Fruit fly (Drosophila melanogaster) whole organism, prepupa: ENCODE measurements around the gene Ufsp2.

Experiments
- Blimp-1 ChIP-seq: fragments of 200-800 bp; sonication (Bioruptor generic); optimal IDR thresholded peaks from 3 replicates; lab custom pipeline; 2017; ENCODE audit warnings: missing biosample characterization, missing genetic modification characterization, mild to moderate bottlenecking, moderate library complexity, missing genetic modification reagents
- CG10631 ChIP-seq: fragments of 200-800 bp; sonication (Bioruptor generic); optimal IDR thresholded peaks from 2 replicates; lab custom pipeline; 2016; ENCODE audit warnings: missing biosample characterization, missing genetic modification characterization
- CG10669 ChIP-seq: fragments of 200-800 bp; sonication (Bioruptor generic); optimal IDR thresholded peaks from 3 replicates; lab custom pipeline; 2018; ENCODE audit warnings: missing biosample characterization, mild to moderate bottlenecking, missing genetic modification characterization, moderate library complexity
- CG11902 ChIP-seq: fragments of 200-800 bp; sonication (Bioruptor generic); optimal IDR thresholded peaks from 3 replicates; lab custom pipeline; 2016; ENCODE audit warnings: missing biosample characterization, missing genetic modification characterization
- CG15336 ChIP-seq: fragments of 200-800 bp; sonication (Bioruptor generic); IDR thresholded peaks from 2 replicates; pipeline ENCODE4 v1.3.6; 2022; ENCODE audit warnings: missing biosample characterization, missing genetic modification characterization
- CG31627 ChIP-seq: fragments of 200-800 bp; sonication (Bioruptor generic); optimal IDR thresholded peaks from 3 replicates; lab custom pipeline; 2016; ENCODE audit warnings: missing biosample characterization, missing genetic modification characterization
- CG34406 ChIP-seq: fragments of 200-800 bp; sonication (Bioruptor generic); optimal IDR thresholded peaks from 3 replicates; lab custom pipeline; 2016; ENCODE audit warnings: missing biosample characterization, missing genetic modification characterization
- CG3919 ChIP-seq: fragments of 200-800 bp; sonication (Bioruptor generic); optimal IDR thresholded peaks from 3 replicates; lab custom pipeline; 2016; ENCODE audit warnings: missing biosample characterization, missing genetic modification characterization
- CG4318 ChIP-seq: fragments of 200-800 bp; sonication (Bioruptor generic); optimal IDR thresholded peaks from 3 replicates; lab custom pipeline; 2017; ENCODE audit warnings: missing biosample characterization, mild to moderate bottlenecking, missing genetic modification characterization
- CG6163 ChIP-seq: fragments of 200-800 bp; sonication (Bioruptor generic); IDR thresholded peaks from 3 replicates; pipeline ENCODE4 v1.3.6; 2022; ENCODE audit warnings: missing biosample characterization, missing genetic modification characterization
- CG6276 ChIP-seq: fragments of 200-800 bp; sonication (Bioruptor generic); optimal IDR thresholded peaks from 2 replicates; lab custom pipeline; 2017; ENCODE audit warnings: missing biosample characterization, mild to moderate bottlenecking, missing genetic modification characterization
- CG6792 ChIP-seq: fragments of 200-800 bp; sonication (Bioruptor generic); optimal IDR thresholded peaks from 3 replicates; lab custom pipeline; 2016; ENCODE audit warnings: missing biosample characterization, missing genetic modification characterization
- CG6808 ChIP-seq: fragments of 200-800 bp; sonication (Bioruptor generic); optimal IDR thresholded peaks from 3 replicates; lab custom pipeline; 2017; ENCODE audit warnings: missing biosample characterization, missing genetic modification characterization, mild to moderate bottlenecking, moderate library complexity, missing genetic modification reagents
- CG6854 ChIP-seq: fragments of 200-800 bp; sonication (Bioruptor generic); optimal IDR thresholded peaks from 2 replicates; lab custom pipeline; 2017; ENCODE audit warnings: missing biosample characterization, mild to moderate bottlenecking, missing genetic modification characterization
- CG7368 ChIP-seq: fragments of 200-800 bp; sonication (Bioruptor generic); optimal IDR thresholded peaks from 3 replicates; lab custom pipeline; 2016; ENCODE audit warnings: missing biosample characterization, missing genetic modification characterization
- CG8119 ChIP-seq: fragments of 200-800 bp; sonication (Bioruptor generic); IDR thresholded peaks from 3 replicates; pipeline ENCODE4 v1.3.6; 2022; ENCODE audit warnings: missing biosample characterization, missing genetic modification characterization
- CG8319 ChIP-seq: fragments of 200-800 bp; sonication (Bioruptor generic); optimal IDR thresholded peaks from 3 replicates; lab custom pipeline; 2016; ENCODE audit warnings: missing biosample characterization, missing genetic modification characterization
- CG8632 ChIP-seq: fragments of 200-800 bp; sonication (Bioruptor generic); optimal IDR thresholded peaks from 3 replicates; lab custom pipeline; 2016; ENCODE audit warnings: missing biosample characterization, missing genetic modification characterization
- Eip75B ChIP-seq: fragments of 200-800 bp; sonication (Bioruptor generic); optimal IDR thresholded peaks from 3 replicates; lab custom pipeline; 2016; ENCODE audit warnings: missing biosample characterization, missing genetic modification characterization
- Eip78C ChIP-seq: fragments of 200-800 bp; sonication (Bioruptor generic); peaks from one replicate; lab custom pipeline; 2016; ENCODE audit warnings: missing biosample characterization, missing genetic modification characterization
- Eip93F ChIP-seq: fragments of 200-800 bp; sonication (Bioruptor generic); optimal IDR thresholded peaks from 2 replicates; lab custom pipeline; 2016; ENCODE audit warnings: missing biosample characterization, mild to moderate bottlenecking, missing genetic modification characterization
- Ets21C ChIP-seq: fragments of 200-800 bp; sonication (Bioruptor generic); optimal IDR thresholded peaks from 3 replicates; lab custom pipeline; 2016; ENCODE audit warnings: missing biosample characterization, missing genetic modification characterization
- Ets96B ChIP-seq: fragments of 200-800 bp; optimal IDR thresholded peaks from 2 replicates; lab custom pipeline; 2019; ENCODE audit warnings: missing biosample characterization, mild to moderate bottlenecking, missing genetic modification characterization, moderate library complexity
- Gug ChIP-seq: fragments of 200-800 bp; sonication (Bioruptor generic); IDR thresholded peaks from 2 replicates; pipeline ENCODE4 v1.3.6; 2022; ENCODE audit warnings: missing biosample characterization, missing genetic modification characterization
- Hr39 ChIP-seq: fragments of 200-800 bp; sonication (Bioruptor generic); optimal IDR thresholded peaks from 2 replicates; lab custom pipeline; 2016; ENCODE audit warnings: missing biosample characterization, missing genetic modification characterization
- Hr4 ChIP-seq: fragments of 200-800 bp; sonication (Bioruptor generic); optimal IDR thresholded peaks from 3 replicates; lab custom pipeline; 2016; ENCODE audit warnings: missing biosample characterization, missing genetic modification characterization
- Met ChIP-seq: fragments of 200-800 bp; sonication (Bioruptor generic); optimal IDR thresholded peaks from 3 replicates; lab custom pipeline; 2016; ENCODE audit warnings: missing biosample characterization, missing genetic modification characterization
- OdsH ChIP-seq: fragments of 200-800 bp; sonication (Bioruptor generic); optimal IDR thresholded peaks from 3 replicates; lab custom pipeline; 2016; ENCODE audit warnings: missing biosample characterization, missing genetic modification characterization
- Sox102F ChIP-seq: fragments of 200-800 bp; sonication (Bioruptor generic); optimal IDR thresholded peaks from 2 replicates; lab custom pipeline; 2016; ENCODE audit warnings: missing biosample characterization, mild to moderate bottlenecking, missing genetic modification characterization
- Sox14 ChIP-seq: fragments of 200-800 bp; sonication (Bioruptor generic); optimal IDR thresholded peaks from 3 replicates; lab custom pipeline; 2016; ENCODE audit warnings: missing biosample characterization, missing genetic modification characterization
- achi ChIP-seq: fragments of 200-800 bp; sonication (Bioruptor generic); optimal IDR thresholded peaks from 3 replicates; lab custom pipeline; 2016; ENCODE audit warnings: missing biosample characterization, missing genetic modification characterization
- acj6 ChIP-seq: fragments of 200-800 bp; sonication (Bioruptor generic); optimal IDR thresholded peaks from 3 replicates; lab custom pipeline; 2016; ENCODE audit warnings: missing biosample characterization, missing genetic modification characterization
- cyc ChIP-seq: fragments of 200-800 bp; sonication (Bioruptor generic); optimal IDR thresholded peaks from 3 replicates; lab custom pipeline; 2016; ENCODE audit warnings: missing biosample characterization, missing genetic modification characterization
- dsx ChIP-seq: fragments of 200-800 bp; optimal IDR thresholded peaks from 3 replicates; lab custom pipeline; 2019; ENCODE audit warnings: missing biosample characterization, mild to moderate bottlenecking, missing genetic modification characterization, moderate library complexity; ENCODE audit not compliant: poor library complexity, severe bottlenecking
- eg ChIP-seq: fragments of 200-800 bp; sonication (Bioruptor generic); IDR thresholded peaks from 3 replicates; pipeline ENCODE4 v1.3.6; 2022; ENCODE audit warnings: missing biosample characterization, missing genetic modification characterization
- esn ChIP-seq: fragments of 200-800 bp; sonication (Bioruptor generic); optimal IDR thresholded peaks from 2 replicates; lab custom pipeline; 2016; ENCODE audit warnings: missing biosample characterization, mild to moderate bottlenecking, missing genetic modification characterization, moderate library complexity
- fd59A ChIP-seq: fragments of 200-800 bp; sonication (Bioruptor generic); optimal IDR thresholded peaks from 2 replicates; lab custom pipeline; 2017; ENCODE audit warnings: missing biosample characterization, mild to moderate bottlenecking, missing genetic modification characterization, missing genetic modification reagents
- fd85E ChIP-seq: fragments of 200-800 bp; sonication (Bioruptor generic); optimal IDR thresholded peaks from 3 replicates; lab custom pipeline; 2016; ENCODE audit warnings: missing biosample characterization, missing genetic modification characterization
- lz ChIP-seq: fragments of 200-800 bp; sonication (Bioruptor generic); optimal IDR thresholded peaks from 3 replicates; lab custom pipeline; 2016; ENCODE audit warnings: missing biosample characterization, missing genetic modification characterization
- net ChIP-seq: fragments of 200-800 bp; sonication (Bioruptor generic); optimal IDR thresholded peaks from 3 replicates; lab custom pipeline; 2016; ENCODE audit warnings: missing biosample characterization, missing genetic modification characterization
- salr ChIP-seq, 2 experiments: fragments of 200-800 bp; sonication (Bioruptor generic); optimal IDR thresholded peaks; 3 replicates each; lab custom pipeline; 2016 to 2018; ENCODE audit warnings: missing biosample characterization in 2 of 2, missing genetic modification characterization in 2 of 2, mild to moderate bottlenecking in 1 of 2
- ss ChIP-seq, 2 experiments: fragments of 200-800 bp; sonication (Bioruptor generic); optimal IDR thresholded peaks; 2 replicates in 1 of 2; 3 replicates in 1 of 2; lab custom pipeline; 2017 to 2018; ENCODE audit warnings: mild to moderate bottlenecking in 2 of 2, missing biosample characterization in 2 of 2, missing genetic modification characterization in 2 of 2, moderate library complexity in 1 of 2
- svp ChIP-seq: fragments of 200-800 bp; sonication (Bioruptor generic); peaks from one replicate; lab custom pipeline; 2016; ENCODE audit warnings: missing biosample characterization, missing genetic modification characterization
- topi ChIP-seq: fragments of 200-800 bp; sonication (Bioruptor generic); optimal IDR thresholded peaks from 3 replicates; lab custom pipeline; 2016; ENCODE audit warnings: missing biosample characterization, missing genetic modification characterization
- vri ChIP-seq: fragments of 200-800 bp; sonication (Bioruptor generic); optimal IDR thresholded peaks from 3 replicates; lab custom pipeline; 2016; ENCODE audit warnings: missing biosample characterization, mild to moderate bottlenecking, missing genetic modification characterization

Gene Ufsp2

DNA sequence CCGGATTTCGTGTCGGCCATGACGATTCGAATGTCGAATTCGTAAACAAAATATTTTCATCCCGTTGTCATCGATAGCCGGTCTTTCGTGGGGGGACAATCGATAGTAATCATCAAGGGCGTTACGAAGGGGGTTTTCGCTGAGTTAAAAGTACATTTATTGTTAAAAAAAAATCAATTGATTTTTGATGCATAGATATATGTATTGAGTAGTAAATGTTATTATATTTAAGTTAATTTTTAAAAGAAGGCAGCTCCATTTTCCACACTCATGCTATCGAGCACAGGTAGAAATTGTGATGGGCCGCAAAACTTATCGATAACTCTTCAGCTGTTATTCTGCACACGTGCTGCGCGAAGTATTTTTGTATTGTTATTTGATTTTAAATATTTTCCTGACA, 4.1 kb downstream of the Ufsp2 start, which contains the start of the genes mrn and CG12301 (continued):
- peak; percentile 94 for TF ChIP-seq CG6163
- TF ChIP-seq Sox102F (GFP tag; lab: Kevin White, UChicago), result no peak
- TF ChIP-seq, all 60 proteins: peak for 16

DNA sequence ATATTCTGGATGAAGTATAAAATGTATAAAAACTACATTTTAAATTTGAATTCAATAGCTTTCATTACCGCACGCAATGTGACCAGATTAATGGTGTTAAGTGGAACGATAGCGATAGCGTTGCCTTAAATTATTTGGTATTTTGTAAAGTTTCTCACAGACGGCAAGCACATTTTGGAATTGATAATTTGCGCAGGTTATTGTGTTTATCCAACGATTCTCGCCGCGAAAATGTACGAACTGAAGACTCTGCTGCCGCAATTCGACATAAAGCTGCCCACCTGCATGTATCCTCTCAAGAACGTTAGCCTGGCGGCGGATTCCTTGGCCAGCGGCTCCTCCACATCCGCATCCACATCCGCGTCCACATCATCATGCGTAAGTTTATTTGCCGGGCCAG, 7.1 kb downstream of the Ufsp2 start, which contains the start of gene AIMP2:
Gene AIMP2, plus strand, starts transcription at position 135 of the 400 bp plus-strand sequence.
- no peak for TF ChIP-seq CG10669 (GFP tag; lab: Kevin White, UChicago)
- no peak for TF ChIP-seq CG11902
- no peak for TF ChIP-seq CG7368 (GFP tag; lab: Kevin White, UChicago)
- TF ChIP-seq CG6808 (GFP tag; lab: Kevin White, UChicago), result no peak
- no peak for TF ChIP-seq Met (GFP tag; lab: Kevin White, UChicago)
- no peak for TF ChIP-seq dsx (GFP tag; lab: Kevin White, UChicago)
- no peak for TF ChIP-seq vri (GFP tag; lab: Kevin White, UChicago)

DNA sequence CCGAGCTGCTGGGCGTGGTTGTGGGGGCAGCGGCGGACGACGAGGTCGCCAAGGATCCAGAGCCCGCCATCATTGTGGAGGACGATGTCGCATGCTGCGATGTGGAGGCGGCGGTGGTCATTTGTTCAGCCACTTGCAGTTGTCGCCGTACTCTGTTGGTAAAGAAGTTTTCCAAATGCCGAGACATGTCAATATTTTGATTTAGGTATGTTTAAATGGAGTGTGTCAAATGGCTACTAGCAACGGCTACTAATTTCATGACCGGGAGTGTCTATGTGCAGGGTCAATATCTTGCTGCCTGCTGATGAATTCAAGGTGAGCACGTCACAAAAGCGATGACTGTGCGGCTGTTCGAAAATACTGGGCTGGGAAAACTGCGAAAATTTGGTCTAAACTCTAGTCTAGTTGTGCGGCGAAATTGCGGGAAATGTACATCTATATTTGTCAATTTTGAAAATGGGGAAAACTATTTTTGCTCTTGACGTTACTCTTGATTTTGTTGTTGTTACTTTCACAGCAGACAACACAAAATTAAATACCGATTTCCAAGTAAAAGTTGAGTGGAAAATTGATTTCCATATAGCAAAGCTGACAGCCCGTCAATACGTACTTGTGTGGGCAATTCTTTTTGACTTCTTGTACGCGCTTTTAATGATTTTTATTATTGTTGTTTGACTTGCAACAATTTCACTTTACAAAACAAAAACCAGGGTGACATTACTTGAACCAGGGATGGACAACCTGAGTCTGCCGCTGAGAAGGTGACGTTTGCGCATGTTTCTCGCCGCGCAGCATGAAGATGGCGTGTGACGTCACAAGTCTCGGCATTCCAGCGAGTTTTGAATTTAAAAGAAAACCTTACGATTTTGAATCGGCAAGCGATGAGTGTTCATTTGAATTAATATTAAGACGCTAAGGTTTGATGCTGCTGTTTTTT, 11.3 kb downstream of the Ufsp2 start, which contains the start of gene CG7656:
Gene CG7656, minus strand, starts transcription at position 731 of the 937 bp plus-strand sequence.
- TF ChIP-seq achi (GFP tag; lab: Kevin White, UChicago), result peak; percentile 55
- peak; percentile 66 for TF ChIP-seq CG6163
- peak; percentile 64 for TF ChIP-seq lz
- TF ChIP-seq cyc (GFP tag; lab: Kevin White, UChicago), result peak; percentile 77
- peak; percentile 79 for TF ChIP-seq Sox14 (GFP tag; lab: Kevin White, UChicago)
- peak; percentile 49 for TF ChIP-seq Eip75B (GFP tag; lab: Kevin White, UChicago)
- peak; percentile 27 for TF ChIP-seq CG8319 (GFP tag; lab: Kevin White, UChicago)
- TF ChIP-seq CG10631, result peak; percentile 46
- TF ChIP-seq Eip93F (GFP tag; lab: Kevin White, UChicago), result no peak
- TF ChIP-seq Ets96B (tag; lab: Kevin White, UChicago), result no peak
- TF ChIP-seq vri (GFP tag; lab: Kevin White, UChicago), result no peak
- peak; percentile 69 for TF ChIP-seq acj6 (GFP tag; lab: Kevin White, UChicago)
- peak; percentile 82 for TF ChIP-seq Eip78C (GFP tag; lab: Kevin White, UChicago)
- TF ChIP-seq net, result peak; percentile 43
- no peak for TF ChIP-seq CG6808 (GFP tag; lab: Kevin White, UChicago)
- peak; percentile 2 for TF ChIP-seq fd59A (GFP tag; lab: Kevin White, UChicago)
- TF ChIP-seq svp (GFP tag; lab: Kevin White, UChicago), result peak; percentile 91
- peak; percentile 78 for TF ChIP-seq CG3919 (GFP tag; lab: Kevin White, UChicago)
- TF ChIP-seq topi (GFP tag; lab: Kevin White, UChicago), result peak; percentile 30
- 0 out of 3 replicates have a peak, but pooled peaks have one; percentile 35 for TF ChIP-seq CG8119 (GFP tag; lab: Robert Waterston, UW)
- TF ChIP-seq CG6854, result peak; percentile 12
- TF ChIP-seq CG15336, result peak; percentile 48
- TF ChIP-seq eg, result peak; percentile 64
- TF ChIP-seq Hr4, result peak; percentile 58
- no peak for TF ChIP-seq CG6276 (GFP tag; lab: Kevin White, UChicago)
- TF ChIP-seq CG8632 (GFP tag; lab: Kevin White, UChicago), result no peak
- peak; percentile 68 for TF ChIP-seq esn (GFP tag; lab: Kevin White, UChicago)
- peak; percentile 65 for TF ChIP-seq OdsH
- no peak for TF ChIP-seq ss (GFP tag; optimal IDR thresholded peaks at IDR 0.05; lab: Kevin White, UChicago)
- no peak for TF ChIP-seq CG34406 (GFP tag; lab: Kevin White, UChicago)
- no peak for TF ChIP-seq salr (GFP tag; optimal IDR thresholded peaks at IDR 0.05; lab: Kevin White, UChicago)
- peak; percentile 65 for TF ChIP-seq Met (GFP tag; lab: Kevin White, UChicago)
- no peak for TF ChIP-seq Blimp-1 (GFP tag; lab: Kevin White, UChicago)
- no peak for TF ChIP-seq CG4318 (GFP tag; lab: Kevin White, UChicago)
- TF ChIP-seq Ets21C (GFP tag; lab: Kevin White, UChicago), result no peak
- peak; percentile 56 for TF ChIP-seq CG7368 (GFP tag; lab: Kevin White, UChicago)
- no peak for TF ChIP-seq Gug (GFP tag; lab: Robert Waterston, UW)
- TF ChIP-seq fd85E (GFP tag; lab: Kevin White, UChicago), result no peak
- peak; percentile 75 for TF ChIP-seq Hr39 (GFP tag; lab: Kevin White, UChicago)
- TF ChIP-seq CG31627 (GFP tag; lab: Kevin White, UChicago), result peak; percentile 79
- peak; percentile 3 for TF ChIP-seq CG6792
